Worm (Caenorhabditis elegans) whole organism, mixed stage, embryonic: ENCODE results near the gene atn-1.

ENCODE experiments used
- M03D4.4 ChIP-seq: sonication (generic microtip); optimal IDR thresholded peaks from 2 replicates; lab custom pipeline; 2017; ENCODE audit warnings: mild to moderate bottlenecking, missing genetic modification characterization, missing compliant biosample characterization
- bed-3 ChIP-seq: fragments of 200-800 bp; sonication (Bioruptor generic); optimal IDR thresholded peaks from 3 replicates; lab custom pipeline; 2018; ENCODE audit warnings: mild to moderate bottlenecking, missing genetic modification characterization, moderate library complexity, missing compliant biosample characterization
- blmp-1 ChIP-seq: fragments of 150-350 bp; optimal IDR thresholded peaks from 2 replicates; lab custom pipeline; 2014; ENCODE audit warnings: missing biosample characterization, missing genetic modification characterization
- ceh-43 ChIP-seq: fragments of 200-800 bp; sonication (Bioruptor generic); optimal IDR thresholded peaks from 2 replicates; lab custom pipeline; 2018; ENCODE audit warnings: mild to moderate bottlenecking, missing genetic modification characterization, moderate library complexity, missing compliant biosample characterization
- ceh-83 ChIP-seq: fragments of 200-800 bp; sonication (Bioruptor generic); optimal IDR thresholded peaks from 2 replicates; lab custom pipeline; 2018; ENCODE audit warnings: mild to moderate bottlenecking, missing genetic modification characterization, missing compliant biosample characterization
- ces-1 ChIP-seq: fragments of 150-350 bp; optimal IDR thresholded peaks from 2 replicates; lab custom pipeline; 2014; ENCODE audit warnings: missing biosample characterization, missing genetic modification reagents, missing genetic modification characterization
- cnd-1 ChIP-seq: fragments of 200-800 bp; sonication (Bioruptor generic); optimal IDR thresholded peaks from 2 replicates; lab custom pipeline; 2018; ENCODE audit warnings: mild to moderate bottlenecking, missing genetic modification characterization, missing compliant biosample characterization
- drap-1 ChIP-seq: fragments of 200-800 bp; sonication (Bioruptor generic); optimal IDR thresholded peaks from 3 replicates; lab custom pipeline; 2018; ENCODE audit warnings: mild to moderate bottlenecking, missing genetic modification characterization, missing compliant biosample characterization
- elt-1 ChIP-seq: sonication (generic microtip); optimal IDR thresholded peaks from 2 replicates; lab custom pipeline; 2017; ENCODE audit warnings: missing genetic modification characterization, mild to moderate bottlenecking, missing compliant biosample characterization, antibody characterized with exemption, moderate library complexity, borderline replicate concordance; ENCODE audit not compliant: insufficient read depth
- flh-1 ChIP-seq: fragments of 200-800 bp; sonication (Bioruptor generic); optimal IDR thresholded peaks from 2 replicates; lab custom pipeline; 2018; ENCODE audit warnings: mild to moderate bottlenecking, missing genetic modification characterization, moderate library complexity, missing compliant biosample characterization
- hlh-1 ChIP-seq: fragments of 150-350 bp; optimal IDR thresholded peaks from 2 replicates; lab custom pipeline; 2014; ENCODE audit warnings: missing biosample characterization, missing genetic modification reagents, missing genetic modification characterization
- lin-13 ChIP-seq: fragments of 150-350 bp; optimal IDR thresholded peaks from 2 replicates; lab custom pipeline; 2014; ENCODE audit warnings: missing biosample characterization, missing genetic modification characterization
- lin-32 ChIP-seq: fragments of 200-800 bp; sonication (Bioruptor generic); optimal IDR thresholded peaks from 2 replicates; lab custom pipeline; 2018; ENCODE audit warnings: mild to moderate bottlenecking, missing genetic modification characterization, missing compliant biosample characterization
- lsy-2 ChIP-seq: fragments of 150-350 bp; optimal IDR thresholded peaks from 2 replicates; lab custom pipeline; 2014; ENCODE audit warnings: missing biosample characterization, missing genetic modification characterization
- mab-5 ChIP-seq: fragments of 150-350 bp; optimal IDR thresholded peaks from 2 replicates; lab custom pipeline; 2014; ENCODE audit warnings: missing biosample characterization, missing genetic modification characterization
- mep-1 ChIP-seq: fragments of 150-350 bp; optimal IDR thresholded peaks from 2 replicates; lab custom pipeline; 2017; ENCODE audit warnings: missing biosample characterization, missing genetic modification reagents, missing genetic modification characterization, inconsistent platforms
- mls-2 ChIP-seq: sonication (generic microtip); optimal IDR thresholded peaks from 2 replicates; lab custom pipeline; 2016; ENCODE audit warnings: mild to moderate bottlenecking, missing genetic modification characterization, moderate library complexity, missing compliant biosample characterization
- nhr-12 ChIP-seq: fragments of 150-350 bp; optimal IDR thresholded peaks from 2 replicates; lab custom pipeline; 2014; ENCODE audit warnings: missing biosample characterization, missing genetic modification characterization
- nhr-2 ChIP-seq: fragments of 150-350 bp; optimal IDR thresholded peaks from 2 replicates; lab custom pipeline; 2014; ENCODE audit warnings: missing biosample characterization, missing genetic modification characterization
- nhr-237 ChIP-seq: fragments of 150-350 bp; optimal IDR thresholded peaks from 2 replicates; lab custom pipeline; 2014; ENCODE audit warnings: missing biosample characterization, missing genetic modification characterization
- nhr-76 ChIP-seq: sonication (generic microtip); optimal IDR thresholded peaks from 2 replicates; lab custom pipeline; 2017; ENCODE audit warnings: missing biosample characterization, missing genetic modification characterization
- pha-4 ChIP-seq: fragments of 150-350 bp; optimal IDR thresholded peaks from 2 replicates; lab custom pipeline; 2018; ENCODE audit warnings: missing biosample characterization, missing genetic modification reagents, missing genetic modification characterization
- sem-2 ChIP-seq: fragments of 200-800 bp; sonication (Bioruptor generic); optimal IDR thresholded peaks from 2 replicates; lab custom pipeline; 2018; ENCODE audit warnings: mild to moderate bottlenecking, missing genetic modification characterization, missing compliant biosample characterization
- snpc-4 ChIP-seq: fragments of 150-350 bp; optimal IDR thresholded peaks from 2 replicates; lab custom pipeline; 2014; ENCODE audit warnings: missing biosample characterization, missing genetic modification characterization
- sptf-1 ChIP-seq: sonication (generic microtip); optimal IDR thresholded peaks from 2 replicates; lab custom pipeline; 2017; ENCODE audit warnings: mild to moderate bottlenecking, missing genetic modification characterization, moderate library complexity, missing compliant biosample characterization
- unc-120 ChIP-seq: sonication (generic microtip); optimal IDR thresholded peaks from 2 replicates; lab custom pipeline; 2017; ENCODE audit warnings: missing genetic modification characterization, missing compliant biosample characterization; ENCODE audit not compliant: poor library complexity, severe bottlenecking
- unc-39 ChIP-seq: fragments of 150-350 bp; optimal IDR thresholded peaks from 2 replicates; lab custom pipeline; 2014; ENCODE audit warnings: missing biosample characterization, missing genetic modification characterization
- unc-62 ChIP-seq: fragments of 150-350 bp; optimal IDR thresholded peaks from 2 replicates; lab custom pipeline; 2014; ENCODE audit warnings: missing biosample characterization, missing genetic modification reagents, missing genetic modification characterization
- zip-8 ChIP-seq: fragments of 150-350 bp; optimal IDR thresholded peaks from 2 replicates; lab custom pipeline; 2014; ENCODE audit warnings: missing biosample characterization, missing genetic modification characterization
- ztf-11 ChIP-seq: fragments of 150-350 bp; optimal IDR thresholded peaks from 2 replicates; lab custom pipeline; 2014; ENCODE audit warnings: missing biosample characterization, missing genetic modification characterization

atn-1 gene

ce11 chrV:12460583-12460982, 17.6 kb upstream of the atn-1 start:
- TF ChIP-seq blmp-1 (tag; lab: Kevin White, UChicago) (no peak), sem-2 (GFP tag; lab: Kevin White, UChicago) (no peak), unc-62 (GFP tag; lab: Kevin White, UChicago) (no peak), mls-2 (tag; lab: Kevin White, UChicago) (no peak), flh-1 (GFP tag; lab: Kevin White, UChicago) (no peak), M03D4.4 (tag; lab: Kevin White, UChicago) (no peak), lsy-2 (tag; lab: Kevin White, UChicago) (no peak), cnd-1 (no peak), mep-1 (no peak), unc-39 (tag; lab: Kevin White, UChicago) (no peak), nhr-237 (tag; lab: Kevin White, UChicago) (no peak), ceh-83 (no peak), ces-1 (no peak), ztf-11 (tag; lab: Kevin White, UChicago) (no peak), pha-4 (tag; lab: Kevin White, UChicago) (no peak), lin-13 (tag; lab: Kevin White, UChicago) (no peak), snpc-4 (tag; lab: Kevin White, UChicago) (no peak), zip-8 (tag; lab: Kevin White, UChicago) (no peak), lin-32 (no peak), bed-3 (GFP tag; lab: Kevin White, UChicago) (no peak)

- TF ChIP-seq cnd-1 (peak; percentile 6), mab-5 (tag; lab: Kevin White, UChicago) (no peak)
These were observed 15.3 kb upstream of the atn-1 start, which contains the start of gene egl-10 for ce11 chrV:12462908-12463307. egl-10 (minus strand) TSS chrV:12463008.

ce11 chrV:12465399-12465798, 12.8 kb upstream of the atn-1 start:
- peak; percentile 25 for TF ChIP-seq mls-2 (tag; lab: Kevin White, UChicago)
- TF ChIP-seq lsy-2 (tag; lab: Kevin White, UChicago) = peak; percentile 20
- TF ChIP-seq flh-1 (GFP tag; lab: Kevin White, UChicago) = no peak
- TF ChIP-seq unc-62 (GFP tag; lab: Kevin White, UChicago) = peak; percentile 93
- peak; percentile 26 for TF ChIP-seq sptf-1 (tag; lab: Kevin White, UChicago)
- TF ChIP-seq nhr-237 (tag; lab: Kevin White, UChicago) = no peak
- peak; percentile 61 for TF ChIP-seq ztf-11 (tag; lab: Kevin White, UChicago)
- no peak for TF ChIP-seq ceh-43
- no peak for TF ChIP-seq sem-2 (GFP tag; lab: Kevin White, UChicago)
- TF ChIP-seq hlh-1 = peak; percentile 49
- peak; percentile 18 for TF ChIP-seq unc-39 (tag; lab: Kevin White, UChicago)
- TF ChIP-seq pha-4 (tag; lab: Kevin White, UChicago) = peak; percentile 62
- peak; percentile 66 for TF ChIP-seq mep-1
- no peak for TF ChIP-seq nhr-2
- TF ChIP-seq unc-120 (tag; lab: Kevin White, UChicago) = peak; percentile 87
- no peak for TF ChIP-seq nhr-76 (tag; lab: Kevin White, UChicago)
- TF ChIP-seq ces-1 = peak; percentile 83
- no peak for TF ChIP-seq lin-13 (tag; lab: Kevin White, UChicago)
- TF ChIP-seq elt-1 (tag; lab: Kevin White, UChicago) = no peak
- peak; percentile 38 for TF ChIP-seq M03D4.4 (tag; lab: Kevin White, UChicago)
- TF ChIP-seq drap-1 = peak; percentile 1
- TF ChIP-seq cnd-1 = no peak

- no peak for TF ChIP-seq elt-1 (tag; lab: Kevin White, UChicago)
- TF ChIP-seq mep-1 = no peak
- TF ChIP-seq ceh-43 = no peak
- TF ChIP-seq pha-4 (tag; lab: Kevin White, UChicago) = no peak
- TF ChIP-seq bed-3 (GFP tag; lab: Kevin White, UChicago) = no peak
These were observed 11.6 kb upstream of the atn-1 start for ce11 chrV:12466653-12467052.

ce11 chrV:12467755-12468154, 10.5 kb upstream of the atn-1 start:
- TF ChIP-seq pha-4 (tag; lab: Kevin White, UChicago) = no peak
- no peak for TF ChIP-seq elt-1 (tag; lab: Kevin White, UChicago)
- no peak for TF ChIP-seq ceh-43
- no peak for TF ChIP-seq nhr-12 (tag; lab: Kevin White, UChicago)
- TF ChIP-seq nhr-76 (tag; lab: Kevin White, UChicago) = no peak
- TF ChIP-seq ces-1 = no peak
- no peak for TF ChIP-seq zip-8 (tag; lab: Kevin White, UChicago)
